Worm (Caenorhabditis elegans) whole organism, L2 larva: ENCODE data around the gene Y62F5A.9.

ENCODE experiments used
- F13H6.1 ChIP-seq: sonication (generic microtip); optimal IDR thresholded peaks from 2 replicates; lab custom pipeline; 2016; ENCODE audit warnings: missing genetic modification characterization, missing compliant biosample characterization
- R02D3.7 ChIP-seq: fragments of 150-350 bp; optimal IDR thresholded peaks from 2 replicates; lab custom pipeline; 2014; ENCODE audit warnings: missing biosample characterization, missing genetic modification characterization
- Y55F3AM.14 ChIP-seq: fragments of 200-800 bp; sonication (Bioruptor generic); optimal IDR thresholded peaks from 2 replicates; lab custom pipeline; 2018; ENCODE audit warnings: mild to moderate bottlenecking, missing genetic modification characterization, missing compliant biosample characterization
- alr-1 ChIP-seq: fragments of 150-350 bp; optimal IDR thresholded peaks from 2 replicates; lab custom pipeline; 2014; ENCODE audit warnings: missing biosample characterization, missing genetic modification characterization
- aly-2 ChIP-seq: fragments of 150-350 bp; optimal IDR thresholded peaks from 2 replicates; lab custom pipeline; 2014; ENCODE audit warnings: missing biosample characterization, missing genetic modification characterization
- ama-1 ChIP-seq: fragments of 150-350 bp; optimal IDR thresholded peaks from 2 replicates; lab custom pipeline; 2018; ENCODE audit warnings: inconsistent platforms
- blmp-1 ChIP-seq: sonication (generic microtip); optimal IDR thresholded peaks from 2 replicates; lab custom pipeline; 2017; ENCODE audit warnings: missing genetic modification characterization, mild to moderate bottlenecking, missing compliant biosample characterization, antibody characterized with exemption, moderate library complexity; ENCODE audit not compliant: insufficient read depth
- ceh-16 ChIP-seq: fragments of 150-350 bp; optimal IDR thresholded peaks from 2 replicates; lab custom pipeline; 2014; ENCODE audit warnings: missing biosample characterization, missing genetic modification characterization
- ceh-82 ChIP-seq: fragments of 150-350 bp; optimal IDR thresholded peaks from 2 replicates; lab custom pipeline; 2014; ENCODE audit warnings: missing biosample characterization, missing genetic modification characterization
- crh-2 ChIP-seq: sonication (generic microtip); optimal IDR thresholded peaks from 2 replicates; lab custom pipeline; 2017; ENCODE audit warnings: missing biosample characterization, missing genetic modification characterization
- dmd-4 ChIP-seq: sonication (generic microtip); optimal IDR thresholded peaks from 2 replicates; lab custom pipeline; 2017; ENCODE audit warnings: missing biosample characterization, missing genetic modification characterization
- egl-27 ChIP-seq: sonication (generic microtip); optimal IDR thresholded peaks from 3 replicates; lab custom pipeline; 2017; ENCODE audit warnings: missing biosample characterization, missing genetic modification reagents, missing genetic modification characterization
- elt-1 ChIP-seq: fragments of 150-350 bp; optimal IDR thresholded peaks from 2 replicates; lab custom pipeline; 2014; ENCODE audit warnings: missing biosample characterization, missing genetic modification characterization
- elt-3 ChIP-seq: sonication (generic microtip); optimal IDR thresholded peaks from 2 replicates; lab custom pipeline; 2017; ENCODE audit warnings: missing biosample characterization, missing genetic modification characterization
- fos-1 ChIP-seq: fragments of 150-350 bp; optimal IDR thresholded peaks from 2 replicates; lab custom pipeline; 2014; ENCODE audit warnings: missing biosample characterization, missing genetic modification characterization
- gmeb-1 ChIP-seq: fragments of 150-350 bp; optimal IDR thresholded peaks from 2 replicates; lab custom pipeline; 2014; ENCODE audit warnings: missing biosample characterization, missing genetic modification characterization
- lin-11 ChIP-seq: fragments of 150-350 bp; sonication (generic microtip); optimal IDR thresholded peaks from 2 replicates; lab custom pipeline; 2014; ENCODE audit warnings: missing biosample characterization, missing genetic modification characterization, inconsistent platforms, mixed read lengths
- lin-13 ChIP-seq: fragments of 150-350 bp; optimal IDR thresholded peaks from 2 replicates; lab custom pipeline; 2014; ENCODE audit warnings: missing biosample characterization, missing genetic modification reagents, missing genetic modification characterization
- lsy-2 ChIP-seq, 2 experiments: fragments of 150-350 bp in 1 of 2; sonication (generic microtip) in 1 of 2; optimal IDR thresholded peaks; 2 replicates each; lab custom pipeline; 2014 to 2017; ENCODE audit warnings: missing biosample characterization in 2 of 2, missing genetic modification characterization in 2 of 2
- mab-5 ChIP-seq: fragments of 150-350 bp; optimal IDR thresholded peaks from 2 replicates; lab custom pipeline; 2014; ENCODE audit warnings: missing biosample characterization, missing genetic modification characterization
- mdl-1 ChIP-seq, 2 experiments: fragments of 150-350 bp in 1 of 2; sonication (generic microtip) in 1 of 2; optimal IDR thresholded peaks; 2 replicates each; lab custom pipeline; 2017; ENCODE audit warnings: missing biosample characterization in 2 of 2, missing genetic modification characterization in 2 of 2
- nhr-10 ChIP-seq: sonication (generic microtip); optimal IDR thresholded peaks from 2 replicates; lab custom pipeline; 2017; ENCODE audit warnings: missing biosample characterization, missing genetic modification characterization
- nhr-12 ChIP-seq: fragments of 150-350 bp; optimal IDR thresholded peaks from 2 replicates; lab custom pipeline; 2014; ENCODE audit warnings: missing biosample characterization, missing genetic modification characterization
- nhr-129 ChIP-seq: fragments of 150-350 bp; optimal IDR thresholded peaks from 2 replicates; lab custom pipeline; 2014; ENCODE audit warnings: missing biosample characterization, missing genetic modification characterization
- nhr-21 ChIP-seq: fragments of 150-350 bp; optimal IDR thresholded peaks from 2 replicates; lab custom pipeline; 2014; ENCODE audit warnings: missing biosample characterization, missing genetic modification characterization
- nhr-23 ChIP-seq: fragments of 150-350 bp; optimal IDR thresholded peaks from 2 replicates; lab custom pipeline; 2014; ENCODE audit warnings: missing biosample characterization, missing genetic modification reagents, missing genetic modification characterization
- nhr-6 ChIP-seq: fragments of 150-350 bp; optimal IDR thresholded peaks from 2 replicates; lab custom pipeline; 2014; ENCODE audit warnings: missing biosample characterization, missing genetic modification characterization
- nhr-77 ChIP-seq: fragments of 150-350 bp; optimal IDR thresholded peaks from 2 replicates; lab custom pipeline; 2014; ENCODE audit warnings: missing biosample characterization, missing genetic modification characterization
- sma-9 ChIP-seq, 2 experiments: fragments of 150-350 bp in 1 of 2; sonication (generic microtip) in 1 of 2; optimal IDR thresholded peaks; 2 replicates each; lab custom pipeline; 2014 to 2016; ENCODE audit warnings: missing genetic modification characterization in 2 of 2, mild to moderate bottlenecking in 1 of 2, missing biosample characterization in 1 of 2, missing compliant biosample characterization in 1 of 2, missing genetic modification reagents in 1 of 2, moderate library complexity in 1 of 2
- unc-39 ChIP-seq: fragments of 150-350 bp; optimal IDR thresholded peaks from 2 replicates; lab custom pipeline; 2014; ENCODE audit warnings: missing biosample characterization, missing genetic modification characterization
- unc-55 ChIP-seq: fragments of 150-350 bp; sonication (generic microtip); optimal IDR thresholded peaks from 3 replicates; lab custom pipeline; 2014; ENCODE audit warnings: missing biosample characterization, missing genetic modification reagents, missing genetic modification characterization
- zag-1 ChIP-seq: fragments of 150-350 bp; optimal IDR thresholded peaks from 2 replicates; lab custom pipeline; 2014; ENCODE audit warnings: missing biosample characterization, missing genetic modification characterization
- ztf-1 ChIP-seq: fragments of 200-800 bp; sonication (Bioruptor generic); conservative IDR thresholded peaks from 2 replicates; pipeline ENCODE4 v1.3.6; 2022; ENCODE audit warnings: missing genetic modification characterization, missing compliant biosample characterization
- ztf-11 ChIP-seq: sonication (generic microtip); optimal IDR thresholded peaks from 2 replicates; lab custom pipeline; 2017; ENCODE audit warnings: missing biosample characterization, missing genetic modification characterization
- ztf-4 ChIP-seq: fragments of 150-350 bp; optimal IDR thresholded peaks from 2 replicates; lab custom pipeline; 2014; ENCODE audit warnings: missing biosample characterization, missing genetic modification characterization

Y62F5A.9 gene

ce11 chrII:11542385-11542784 lies 3.7 kb upstream of the Y62F5A.9 start, which contains the start of gene gtf-2E2 (continued):
- TF ChIP-seq dmd-4 (tag; lab: Kevin White, UChicago): no peak
- TF ChIP-seq alr-1 (tag; lab: Kevin White, UChicago): no peak
- no peak for TF ChIP-seq nhr-23 (tag; lab: Kevin White, UChicago)
- TF ChIP-seq nhr-77 (tag; lab: Kevin White, UChicago): no peak

- TF ChIP-seq nhr-129 (no peak), Y55F3AM.14 (GFP tag; lab: Kevin White, UChicago) (no peak)
Observed at ce11 chrII:11537606-11538016, 1.0 kb downstream of the Y62F5A.9 start.

- TF ChIP-seq crh-2 (tag; lab: Kevin White, UChicago): no peak
- TF ChIP-seq nhr-21 (tag; lab: Kevin White, UChicago): no peak
- no peak for TF ChIP-seq ceh-82
- no peak for TF ChIP-seq nhr-23 (tag; lab: Kevin White, UChicago)
- TF ChIP-seq lin-11: no peak
- no peak for TF ChIP-seq ztf-11 (tag; lab: Kevin White, UChicago)
- TF ChIP-seq alr-1 (tag; lab: Kevin White, UChicago): no peak
- no peak for TF ChIP-seq mdl-1 (tag; optimal IDR thresholded peaks at IDR 0.05; lab: Kevin White, UChicago)
- no peak for TF ChIP-seq egl-27 (tag; lab: Kevin White, UChicago)
- no peak for TF ChIP-seq nhr-12 (tag; lab: Kevin White, UChicago)
- TF ChIP-seq zag-1 (tag; lab: Kevin White, UChicago): no peak
- TF ChIP-seq gmeb-1: no peak
- no peak for TF ChIP-seq elt-3 (tag; lab: Kevin White, UChicago)
- TF ChIP-seq F13H6.1 (tag; lab: Kevin White, UChicago): no peak
Observed at ce11 chrII:11537115-11537514, 1.5 kb downstream of the Y62F5A.9 start.

DNA sequence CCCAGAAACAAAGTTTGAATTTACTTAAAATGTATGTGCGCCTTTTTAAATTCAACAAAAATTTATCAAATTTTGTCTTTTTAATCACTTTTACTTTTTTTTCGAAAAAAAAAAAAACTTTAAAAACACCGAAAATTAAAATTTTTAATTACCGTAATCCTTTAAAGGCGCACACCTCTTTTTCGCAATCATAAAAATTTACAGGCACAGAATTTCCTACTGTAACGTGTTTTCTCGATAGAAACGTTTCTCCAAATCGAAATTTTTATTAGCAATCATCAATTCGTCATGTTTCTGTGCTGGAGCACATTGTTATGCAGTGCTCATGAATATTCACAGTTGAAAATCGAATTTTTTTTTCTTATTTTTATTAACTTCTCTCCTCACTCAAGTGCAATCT lies 2.1 kb downstream of the Y62F5A.9 start:
- TF ChIP-seq ztf-4 (tag; lab: Kevin White, UChicago) (no peak), lin-13 (GFP tag; lab: Kevin White, UChicago) (no peak), ceh-82 (no peak), F13H6.1 (tag; lab: Kevin White, UChicago) (no peak), R02D3.7 (tag; lab: Kevin White, UChicago) (no peak), crh-2 (tag; lab: Kevin White, UChicago) (no peak), unc-39 (no peak), elt-1 (tag; lab: Kevin White, UChicago) (no peak), sma-9 (GFP tag; optimal IDR thresholded peaks at IDR 0.05; lab: Kevin White, UChicago) (no peak), sma-9 (tag; optimal IDR thresholded peaks at IDR 0.05; lab: Kevin White, UChicago) (no peak), nhr-6 (tag; lab: Kevin White, UChicago) (no peak), nhr-23 (tag; lab: Kevin White, UChicago) (no peak), fos-1 (no peak), egl-27 (tag; lab: Kevin White, UChicago) (no peak), ztf-1 (GFP tag; lab: Robert Waterston, UW) (no peak), gmeb-1 (no peak), nhr-10 (no peak)

DNA sequence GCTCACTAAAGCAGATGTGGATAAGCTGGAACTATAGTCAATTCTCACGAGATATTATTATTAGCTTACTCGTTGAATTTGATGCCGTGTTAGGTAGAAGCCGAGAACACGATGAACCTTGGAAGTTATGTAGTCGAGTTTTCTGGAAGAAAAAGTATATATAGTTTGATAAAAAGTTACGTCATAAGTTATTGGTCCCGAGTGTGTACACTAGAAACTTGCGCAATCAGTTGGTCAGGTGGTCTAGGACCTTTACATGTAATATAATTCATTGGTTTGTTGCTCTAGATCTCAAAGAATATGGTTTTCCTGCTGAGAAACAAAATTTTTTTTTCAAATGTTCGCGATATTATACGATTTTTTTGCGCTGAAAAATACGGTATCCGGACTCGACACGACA lies 2.7 kb downstream of the Y62F5A.9 start:
- no peak for TF ChIP-seq ama-1 (lab: Kevin White, UChicago)
- TF ChIP-seq elt-3 (tag; lab: Kevin White, UChicago): no peak
- no peak for TF ChIP-seq ztf-11 (tag; lab: Kevin White, UChicago)
- no peak for TF ChIP-seq nhr-6 (tag; lab: Kevin White, UChicago)
- TF ChIP-seq mab-5 (tag; lab: Kevin White, UChicago): no peak
- TF ChIP-seq nhr-129: no peak
- TF ChIP-seq blmp-1 (tag; lab: Kevin White, UChicago): no peak
- TF ChIP-seq lsy-2 (tag; optimal IDR thresholded peaks at IDR 0.05; lab: Kevin White, UChicago): no peak
- TF ChIP-seq unc-55 (GFP tag; lab: Kevin White, UChicago): no peak
- no peak for TF ChIP-seq gmeb-1
- no peak for TF ChIP-seq alr-1 (tag; lab: Kevin White, UChicago)
- no peak for TF ChIP-seq F13H6.1 (tag; lab: Kevin White, UChicago)
- TF ChIP-seq ceh-16 (tag; lab: Kevin White, UChicago): no peak
- no peak for TF ChIP-seq sma-9 (GFP tag; optimal IDR thresholded peaks at IDR 0.05; lab: Kevin White, UChicago)
- no peak for TF ChIP-seq sma-9 (tag; optimal IDR thresholded peaks at IDR 0.05; lab: Kevin White, UChicago)
- no peak for TF ChIP-seq R02D3.7 (tag; lab: Kevin White, UChicago)
- no peak for TF ChIP-seq aly-2 (tag; lab: Kevin White, UChicago)
